Worm (Caenorhabditis elegans) whole organism, L2 larva: ENCODE measurements around the gene jip-1.
A peak's percentile ranks its signal among the peaks of the same experiment; 100 is the strongest.

Experiments
- C34F6.9 ChIP-seq: fragments of 150-350 bp; optimal IDR thresholded peaks from 2 replicates; lab custom pipeline; 2014; ENCODE audit warnings: missing biosample characterization, missing genetic modification characterization
- F13H6.1 ChIP-seq: sonication (generic microtip); optimal IDR thresholded peaks from 2 replicates; lab custom pipeline; 2016; ENCODE audit warnings: missing genetic modification characterization, missing compliant biosample characterization
- Y55F3AM.14 ChIP-seq: fragments of 200-800 bp; sonication (Bioruptor generic); optimal IDR thresholded peaks from 2 replicates; lab custom pipeline; 2018; ENCODE audit warnings: mild to moderate bottlenecking, missing genetic modification characterization, missing compliant biosample characterization
- alr-1 ChIP-seq: fragments of 150-350 bp; optimal IDR thresholded peaks from 2 replicates; lab custom pipeline; 2014; ENCODE audit warnings: missing biosample characterization, missing genetic modification characterization
- aly-2 ChIP-seq: fragments of 150-350 bp; optimal IDR thresholded peaks from 2 replicates; lab custom pipeline; 2014; ENCODE audit warnings: missing biosample characterization, missing genetic modification characterization
- ama-1 ChIP-seq: fragments of 150-350 bp; optimal IDR thresholded peaks from 2 replicates; lab custom pipeline; 2018; ENCODE audit warnings: inconsistent platforms
- blmp-1 ChIP-seq: sonication (generic microtip); optimal IDR thresholded peaks from 2 replicates; lab custom pipeline; 2017; ENCODE audit warnings: missing genetic modification characterization, mild to moderate bottlenecking, missing compliant biosample characterization, antibody characterized with exemption, moderate library complexity; ENCODE audit not compliant: insufficient read depth
- ceh-82 ChIP-seq: fragments of 150-350 bp; optimal IDR thresholded peaks from 2 replicates; lab custom pipeline; 2014; ENCODE audit warnings: missing biosample characterization, missing genetic modification characterization
- crh-2 ChIP-seq: sonication (generic microtip); optimal IDR thresholded peaks from 2 replicates; lab custom pipeline; 2017; ENCODE audit warnings: missing biosample characterization, missing genetic modification characterization
- dmd-4 ChIP-seq: sonication (generic microtip); optimal IDR thresholded peaks from 2 replicates; lab custom pipeline; 2017; ENCODE audit warnings: missing biosample characterization, missing genetic modification characterization
- egl-27 ChIP-seq: sonication (generic microtip); optimal IDR thresholded peaks from 3 replicates; lab custom pipeline; 2017; ENCODE audit warnings: missing biosample characterization, missing genetic modification reagents, missing genetic modification characterization
- elt-1 ChIP-seq: fragments of 150-350 bp; optimal IDR thresholded peaks from 2 replicates; lab custom pipeline; 2014; ENCODE audit warnings: missing biosample characterization, missing genetic modification characterization
- elt-3 ChIP-seq: sonication (generic microtip); optimal IDR thresholded peaks from 2 replicates; lab custom pipeline; 2017; ENCODE audit warnings: missing biosample characterization, missing genetic modification characterization
- fos-1 ChIP-seq: fragments of 150-350 bp; optimal IDR thresholded peaks from 2 replicates; lab custom pipeline; 2014; ENCODE audit warnings: missing biosample characterization, missing genetic modification characterization
- gmeb-1 ChIP-seq: fragments of 150-350 bp; optimal IDR thresholded peaks from 2 replicates; lab custom pipeline; 2014; ENCODE audit warnings: missing biosample characterization, missing genetic modification characterization
- lin-13 ChIP-seq: fragments of 150-350 bp; optimal IDR thresholded peaks from 2 replicates; lab custom pipeline; 2014; ENCODE audit warnings: missing biosample characterization, missing genetic modification reagents, missing genetic modification characterization
- lin-39 ChIP-seq: fragments of 150-350 bp; optimal IDR thresholded peaks from 2 replicates; lab custom pipeline; 2014; ENCODE audit warnings: missing biosample characterization, missing genetic modification reagents, missing genetic modification characterization
- lsy-2 ChIP-seq, 2 experiments: fragments of 150-350 bp in 1 of 2; sonication (generic microtip) in 1 of 2; optimal IDR thresholded peaks; 2 replicates each; lab custom pipeline; 2014 to 2017; ENCODE audit warnings: missing biosample characterization in 2 of 2, missing genetic modification characterization in 2 of 2
- mab-5 ChIP-seq: fragments of 150-350 bp; optimal IDR thresholded peaks from 2 replicates; lab custom pipeline; 2014; ENCODE audit warnings: missing biosample characterization, missing genetic modification characterization
- mbf-1 ChIP-seq: sonication (generic microtip); optimal IDR thresholded peaks from 2 replicates; lab custom pipeline; 2017; ENCODE audit warnings: missing biosample characterization, missing genetic modification characterization
- nhr-10 ChIP-seq: sonication (generic microtip); optimal IDR thresholded peaks from 2 replicates; lab custom pipeline; 2017; ENCODE audit warnings: missing biosample characterization, missing genetic modification characterization
- nhr-11 ChIP-seq: fragments of 150-350 bp; optimal IDR thresholded peaks from 2 replicates; lab custom pipeline; 2014; ENCODE audit warnings: missing biosample characterization, missing genetic modification characterization
- nhr-12 ChIP-seq: fragments of 150-350 bp; optimal IDR thresholded peaks from 2 replicates; lab custom pipeline; 2014; ENCODE audit warnings: missing biosample characterization, missing genetic modification characterization
- nhr-129 ChIP-seq: fragments of 150-350 bp; optimal IDR thresholded peaks from 2 replicates; lab custom pipeline; 2014; ENCODE audit warnings: missing biosample characterization, missing genetic modification characterization
- nhr-21 ChIP-seq: fragments of 150-350 bp; optimal IDR thresholded peaks from 2 replicates; lab custom pipeline; 2014; ENCODE audit warnings: missing biosample characterization, missing genetic modification characterization
- nhr-23 ChIP-seq: fragments of 150-350 bp; optimal IDR thresholded peaks from 2 replicates; lab custom pipeline; 2014; ENCODE audit warnings: missing biosample characterization, missing genetic modification reagents, missing genetic modification characterization
- nhr-237 ChIP-seq: fragments of 150-350 bp; optimal IDR thresholded peaks from 2 replicates; lab custom pipeline; 2014; ENCODE audit warnings: missing biosample characterization, missing genetic modification characterization
- nhr-25 ChIP-seq: fragments of 150-350 bp; sonication (generic microtip); optimal IDR thresholded peaks from 3 replicates; lab custom pipeline; 2014; ENCODE audit warnings: missing biosample characterization, missing genetic modification characterization
- nhr-6 ChIP-seq: fragments of 150-350 bp; optimal IDR thresholded peaks from 2 replicates; lab custom pipeline; 2014; ENCODE audit warnings: missing biosample characterization, missing genetic modification characterization
- nhr-77 ChIP-seq: fragments of 150-350 bp; optimal IDR thresholded peaks from 2 replicates; lab custom pipeline; 2014; ENCODE audit warnings: missing biosample characterization, missing genetic modification characterization
- peb-1 ChIP-seq: fragments of 150-350 bp; optimal IDR thresholded peaks from 2 replicates; lab custom pipeline; 2014; ENCODE audit warnings: missing biosample characterization, missing genetic modification characterization
- sem-4 ChIP-seq: fragments of 150-350 bp; optimal IDR thresholded peaks from 2 replicates; lab custom pipeline; 2014; ENCODE audit warnings: missing biosample characterization, missing genetic modification reagents, missing genetic modification characterization
- skn-1 ChIP-seq: sonication (generic microtip); optimal IDR thresholded peaks from 2 replicates; lab custom pipeline; 2017; ENCODE audit warnings: missing biosample characterization, missing genetic modification characterization
- sma-9 ChIP-seq, 2 experiments: fragments of 150-350 bp in 1 of 2; sonication (generic microtip) in 1 of 2; optimal IDR thresholded peaks; 2 replicates each; lab custom pipeline; 2014 to 2016; ENCODE audit warnings: missing genetic modification characterization in 2 of 2, mild to moderate bottlenecking in 1 of 2, missing biosample characterization in 1 of 2, missing compliant biosample characterization in 1 of 2, missing genetic modification reagents in 1 of 2, moderate library complexity in 1 of 2
- snpc-4 ChIP-seq: fragments of 150-350 bp; optimal IDR thresholded peaks from 2 replicates; lab custom pipeline; 2014; ENCODE audit warnings: missing biosample characterization, missing genetic modification characterization
- unc-39 ChIP-seq: fragments of 150-350 bp; optimal IDR thresholded peaks from 2 replicates; lab custom pipeline; 2014; ENCODE audit warnings: missing biosample characterization, missing genetic modification characterization
- unc-55 ChIP-seq: fragments of 150-350 bp; sonication (generic microtip); optimal IDR thresholded peaks from 3 replicates; lab custom pipeline; 2014; ENCODE audit warnings: missing biosample characterization, missing genetic modification reagents, missing genetic modification characterization
- unc-62 ChIP-seq: fragments of 150-350 bp; optimal IDR thresholded peaks from 2 replicates; lab custom pipeline; 2014; ENCODE audit warnings: missing biosample characterization, missing genetic modification reagents, missing genetic modification characterization
- zag-1 ChIP-seq: fragments of 150-350 bp; optimal IDR thresholded peaks from 2 replicates; lab custom pipeline; 2014; ENCODE audit warnings: missing biosample characterization, missing genetic modification characterization
- ztf-4 ChIP-seq: fragments of 150-350 bp; optimal IDR thresholded peaks from 2 replicates; lab custom pipeline; 2014; ENCODE audit warnings: missing biosample characterization, missing genetic modification characterization

jip-1 gene

DNA sequence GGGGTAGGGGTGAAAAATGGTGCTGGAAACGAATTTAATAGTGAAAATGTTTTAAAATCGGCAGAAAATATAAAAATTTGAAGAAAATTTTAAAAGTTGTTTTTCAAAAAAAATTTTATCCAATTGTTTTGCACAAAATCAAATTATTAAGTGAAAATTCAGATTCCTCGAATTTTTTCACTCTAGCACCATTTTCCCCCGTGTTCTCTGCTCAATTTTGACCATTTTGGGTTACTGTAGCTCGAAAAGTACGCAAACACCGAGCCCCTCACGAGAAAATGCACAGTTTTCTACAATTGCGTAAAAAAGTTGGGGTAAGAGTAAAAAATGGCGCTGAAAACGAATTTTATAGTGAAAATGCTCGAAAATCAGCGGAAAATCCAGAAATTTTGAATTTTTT, 3.1 kb downstream of the jip-1 start:
- TF ChIP-seq nhr-10 (tag; lab: Kevin White, UChicago) (no peak), unc-39 (no peak), crh-2 (tag; lab: Kevin White, UChicago) (no peak), zag-1 (tag; lab: Kevin White, UChicago) (no peak), C34F6.9 (tag; lab: Kevin White, UChicago) (no peak), nhr-129 (tag; lab: Kevin White, UChicago) (no peak), mbf-1 (tag; lab: Kevin White, UChicago) (no peak), aly-2 (tag; lab: Kevin White, UChicago) (no peak), lin-13 (no peak)

DNA sequence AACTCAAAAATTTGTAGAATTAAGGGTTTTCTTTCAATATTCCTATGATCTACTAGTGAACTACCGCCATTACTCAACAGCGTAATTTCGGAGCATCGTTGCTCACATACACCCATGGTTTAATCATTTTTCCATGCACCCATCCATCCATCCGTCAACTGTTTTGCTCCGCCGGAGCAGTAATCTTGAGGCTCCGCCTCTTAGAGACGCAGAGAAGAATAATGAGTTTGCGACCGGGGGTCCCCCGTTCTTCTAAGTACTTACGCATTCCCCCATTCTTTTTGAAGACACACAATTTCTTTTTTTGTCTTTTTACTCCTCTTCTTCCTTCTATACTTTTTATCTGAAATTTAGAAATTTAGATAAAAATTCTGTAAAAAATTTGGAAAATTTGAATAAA, 11.4 kb downstream of the jip-1 start:
- TF ChIP-seq skn-1: no peak
- TF ChIP-seq zag-1 (tag; lab: Kevin White, UChicago): peak; percentile 43

DNA sequence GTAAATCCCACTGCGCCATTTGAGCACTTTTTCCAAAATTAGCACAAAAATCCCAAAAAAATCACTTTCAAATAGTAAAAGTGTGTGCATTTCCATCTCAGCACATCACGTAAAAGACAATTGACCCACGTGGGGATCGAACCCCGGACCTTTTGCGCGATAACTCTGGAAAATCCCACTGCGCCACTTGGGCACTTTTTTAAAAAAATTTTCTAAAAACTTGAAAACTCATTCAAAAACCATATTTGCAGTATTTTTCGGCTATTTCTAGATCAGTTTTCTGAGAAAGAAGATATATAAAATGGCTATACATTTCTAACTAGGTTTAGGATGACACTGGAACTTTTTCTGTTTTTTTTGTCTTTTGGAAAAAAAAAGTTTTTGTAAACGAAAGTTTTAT, 13.3 kb downstream of the jip-1 start:
- TF ChIP-seq elt-3 (tag; lab: Kevin White, UChicago) (no peak), unc-55 (GFP tag; lab: Kevin White, UChicago) (peak; percentile 75)

DNA sequence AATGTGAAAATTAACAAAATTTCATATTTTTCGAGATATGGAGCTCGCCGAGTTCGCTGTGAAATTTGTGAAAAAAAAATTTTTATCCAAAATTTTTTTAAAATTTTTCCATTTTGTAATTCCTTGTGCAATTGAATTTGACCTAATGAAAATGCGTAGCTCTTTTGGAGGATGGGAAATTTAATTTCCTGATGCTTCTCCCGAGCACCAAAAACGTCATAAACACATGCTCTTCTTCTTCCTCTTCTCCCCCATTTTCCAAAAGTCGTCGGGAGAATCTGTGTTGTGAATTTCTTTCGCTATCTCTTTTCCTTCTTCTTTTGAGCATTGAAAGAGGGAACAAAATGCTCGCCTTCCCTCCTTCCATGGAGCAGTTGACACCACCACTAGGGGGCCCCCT, 14.6 kb downstream of the jip-1 start:
- TF ChIP-seq unc-55 (GFP tag; lab: Kevin White, UChicago): peak; percentile 37
- TF ChIP-seq nhr-10 (tag; lab: Kevin White, UChicago): no peak
- no peak for TF ChIP-seq egl-27
- no peak for TF ChIP-seq peb-1
- no peak for TF ChIP-seq Y55F3AM.14 (GFP tag; lab: Kevin White, UChicago)
- TF ChIP-seq aly-2 (tag; lab: Kevin White, UChicago): no peak
- TF ChIP-seq nhr-237: no peak
- TF ChIP-seq alr-1 (tag; lab: Kevin White, UChicago): no peak
- TF ChIP-seq lin-39: no peak
- TF ChIP-seq C34F6.9 (tag; lab: Kevin White, UChicago): peak; percentile 47
- TF ChIP-seq nhr-25 (tag; lab: Kevin White, UChicago): no peak
- TF ChIP-seq crh-2 (tag; lab: Kevin White, UChicago): peak; percentile 25
- no peak for TF ChIP-seq skn-1
- peak; percentile 45 for TF ChIP-seq sma-9 (GFP tag; optimal IDR thresholded peaks at IDR 0.05; lab: Kevin White, UChicago)
- no peak for TF ChIP-seq sma-9 (tag; optimal IDR thresholded peaks at IDR 0.05; lab: Kevin White, UChicago)
- peak; percentile 20 for TF ChIP-seq F13H6.1 (tag; lab: Kevin White, UChicago)
- TF ChIP-seq nhr-11 (tag; lab: Kevin White, UChicago): no peak
- TF ChIP-seq nhr-6: no peak
- TF ChIP-seq lin-13: peak; percentile 41
- TF ChIP-seq nhr-129 (tag; lab: Kevin White, UChicago): peak; percentile 2
- peak; percentile 26 for TF ChIP-seq zag-1 (tag; lab: Kevin White, UChicago)
- peak in 1 of 2 experiments; percentile 45 for TF ChIP-seq lsy-2 (tag; optimal IDR thresholded peaks at IDR 0.05; lab: Kevin White, UChicago)
- TF ChIP-seq mab-5 (tag; lab: Kevin White, UChicago): no peak

DNA sequence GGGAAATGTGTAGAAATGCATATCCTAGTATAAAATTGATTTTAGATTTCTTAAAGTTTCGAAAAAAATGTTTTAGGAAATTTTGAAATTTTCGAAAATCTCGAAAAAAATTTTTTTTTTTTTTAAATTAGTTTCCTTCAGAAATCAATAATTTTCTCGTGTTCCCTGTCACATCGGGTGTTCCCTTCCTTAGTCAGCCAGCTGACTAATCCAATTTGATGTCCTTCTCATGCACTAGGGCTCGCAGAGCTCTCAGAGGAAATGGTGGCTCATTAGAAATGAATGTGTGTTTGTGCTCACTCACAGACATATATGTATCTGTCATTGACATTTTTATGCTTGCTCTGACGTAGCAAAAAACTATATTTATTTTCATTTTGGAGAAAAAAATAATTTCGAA, 17.0 kb downstream of the jip-1 start:
- no peak for TF ChIP-seq mab-5 (tag; lab: Kevin White, UChicago)
- no peak for TF ChIP-seq lin-39
- no peak for TF ChIP-seq aly-2 (tag; lab: Kevin White, UChicago)
- TF ChIP-seq ama-1: no peak
- peak in 1 of 2 experiments; percentile 17 for TF ChIP-seq lsy-2 (tag; optimal IDR thresholded peaks at IDR 0.05; lab: Kevin White, UChicago)
- TF ChIP-seq unc-55 (GFP tag; lab: Kevin White, UChicago): peak; percentile 2
- TF ChIP-seq nhr-12: no peak
- TF ChIP-seq sem-4: no peak
- TF ChIP-seq dmd-4: no peak
- TF ChIP-seq ceh-82 (tag; lab: Kevin White, UChicago): no peak
- TF ChIP-seq, all 48 proteins: peak for 2

DNA sequence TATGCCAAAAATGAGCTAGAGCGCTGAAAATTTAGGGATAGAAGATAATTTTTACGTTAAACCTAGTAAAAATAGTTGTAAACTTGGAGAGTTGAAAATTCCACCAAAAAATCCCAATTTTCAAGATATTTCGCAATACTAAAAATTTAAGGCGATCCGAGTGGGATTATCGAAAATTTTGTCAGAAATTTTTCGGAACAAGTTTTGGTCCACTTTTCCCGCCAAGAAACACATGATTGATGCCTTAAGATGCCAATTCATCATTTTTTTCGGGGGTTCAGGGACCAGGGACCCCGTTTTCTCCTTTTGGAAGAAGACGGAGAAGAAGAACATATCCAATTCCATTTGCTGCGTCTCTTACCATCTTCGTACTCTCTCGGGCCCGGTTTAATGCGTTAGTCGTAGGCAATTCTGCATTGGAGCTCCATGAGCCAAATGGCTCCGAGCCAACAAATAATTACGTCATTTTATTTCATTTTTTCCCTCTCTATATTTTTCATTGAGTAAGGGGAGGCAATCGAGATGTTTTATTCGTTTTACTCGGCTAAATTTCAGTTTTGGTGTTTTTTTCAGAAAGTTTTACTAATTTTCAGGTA, 17.8 kb downstream of the jip-1 start:
- no peak for TF ChIP-seq lin-13
- TF ChIP-seq fos-1 (tag; lab: Kevin White, UChicago): no peak
- no peak for TF ChIP-seq nhr-12
- peak in 1 of 2 experiments; percentile 37 for TF ChIP-seq lsy-2 (tag; optimal IDR thresholded peaks at IDR 0.05; lab: Kevin White, UChicago)
- TF ChIP-seq nhr-23 (tag; lab: Kevin White, UChicago): no peak
- no peak for TF ChIP-seq mbf-1 (tag; lab: Kevin White, UChicago)
- TF ChIP-seq dmd-4: no peak
- no peak for TF ChIP-seq nhr-237
- TF ChIP-seq unc-55 (GFP tag; lab: Kevin White, UChicago): peak; percentile 72
- no peak for TF ChIP-seq nhr-25 (tag; lab: Kevin White, UChicago)
- peak; percentile 48 for TF ChIP-seq sma-9 (GFP tag; optimal IDR thresholded peaks at IDR 0.05; lab: Kevin White, UChicago)
- no peak for TF ChIP-seq sma-9 (tag; optimal IDR thresholded peaks at IDR 0.05; lab: Kevin White, UChicago)
- no peak for TF ChIP-seq Y55F3AM.14 (GFP tag; lab: Kevin White, UChicago)
- no peak for TF ChIP-seq unc-39
- TF ChIP-seq nhr-6: no peak
- TF ChIP-seq blmp-1 (tag; lab: Kevin White, UChicago): no peak
- TF ChIP-seq nhr-77 (tag; lab: Kevin White, UChicago): no peak
- TF ChIP-seq nhr-21: no peak
- peak; percentile 78 for TF ChIP-seq mab-5 (tag; lab: Kevin White, UChicago)
- TF ChIP-seq ama-1: no peak
- TF ChIP-seq gmeb-1: no peak
- no peak for TF ChIP-seq unc-62 (GFP tag; lab: Kevin White, UChicago)
- TF ChIP-seq ztf-4 (tag; lab: Kevin White, UChicago): no peak
- TF ChIP-seq C34F6.9 (tag; lab: Kevin White, UChicago): no peak
- TF ChIP-seq snpc-4 (tag; lab: Kevin White, UChicago): no peak
- no peak for TF ChIP-seq aly-2 (tag; lab: Kevin White, UChicago)
- TF ChIP-seq elt-1 (tag; lab: Kevin White, UChicago): no peak
